Fruit fly (Drosophila melanogaster) whole organism: ENCODE measurements around the gene Fam92.

Experiments
- CG8478 ChIP-seq: fragments of >200 bp; optimal IDR thresholded peaks from 2 replicates; lab custom pipeline; 2018; ENCODE audit warnings: inconsistent platforms
- Dll ChIP-seq: fragments of >200 bp; optimal IDR thresholded peaks from 2 replicates; lab custom pipeline; 2017
- EcR ChIP-seq, 2 experiments: fragments of >200 bp; optimal IDR thresholded peaks; 2 replicates each; lab custom pipeline; 2017; ENCODE audit warnings: missing biosample characterization in 2 of 2, missing genetic modification characterization in 2 of 2, missing genetic modification reagents in 2 of 2
- pan ChIP-seq: fragments of >200 bp; optimal IDR thresholded peaks from 2 replicates; lab custom pipeline; 2017
- psq ChIP-seq: fragments of >200 bp; optimal IDR thresholded peaks from 2 replicates; lab custom pipeline; 2017
- usp ChIP-seq: fragments of >200 bp; optimal IDR thresholded peaks from 2 replicates; lab custom pipeline; 2017; ENCODE audit warnings: missing biosample characterization, missing genetic modification characterization, mixed read lengths

Fam92 gene

DNA sequence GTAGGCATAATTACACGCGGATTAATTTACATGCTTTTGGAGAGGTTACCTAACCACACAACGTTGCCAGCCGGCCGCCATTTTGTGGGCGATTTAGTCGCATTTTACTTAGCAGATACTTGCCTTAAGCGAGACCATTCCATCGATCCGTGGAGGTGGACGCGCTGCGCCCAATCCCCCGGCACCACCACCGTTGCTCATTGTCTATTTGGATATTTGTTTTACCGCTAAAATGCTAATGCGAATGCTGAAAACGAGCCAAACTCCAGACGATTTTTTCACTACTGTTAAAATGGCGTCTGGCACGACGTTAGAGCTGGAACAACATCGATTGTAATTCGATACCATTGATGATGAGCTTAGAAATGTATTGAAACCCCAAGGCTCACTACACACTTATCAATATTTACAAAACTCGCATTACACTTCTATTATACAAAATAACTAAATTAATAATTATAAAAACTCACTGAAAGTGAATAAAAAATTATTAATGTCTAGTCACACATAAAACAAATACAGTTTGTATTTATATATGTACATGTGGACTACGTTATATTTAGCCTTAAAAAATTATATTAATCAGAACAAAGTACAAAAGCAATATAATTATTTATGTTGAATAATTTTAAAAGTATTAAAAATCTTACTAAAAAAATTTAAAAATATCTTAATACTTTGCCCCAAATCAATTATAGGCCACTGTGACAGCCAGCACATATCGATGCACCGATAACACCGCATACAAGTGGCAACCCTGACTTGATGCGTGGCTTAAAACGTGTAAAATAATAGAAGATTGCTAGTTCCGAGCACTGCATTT is 9.2 kb downstream of the Fam92 start, which contains the start of gene eRF3:
Gene eRF3, plus strand, starts transcription at position 741 of the 823 bp plus-strand sequence.
- TF ChIP-seq pan, result no peak
- TF ChIP-seq CG8478, result no peak
- TF ChIP-seq psq (lab: Kevin White, UChicago), result no peak
- no peak for TF ChIP-seq usp (GFP tag; lab: Kevin White, UChicago)
- TF ChIP-seq Dll, result no peak

DNA sequence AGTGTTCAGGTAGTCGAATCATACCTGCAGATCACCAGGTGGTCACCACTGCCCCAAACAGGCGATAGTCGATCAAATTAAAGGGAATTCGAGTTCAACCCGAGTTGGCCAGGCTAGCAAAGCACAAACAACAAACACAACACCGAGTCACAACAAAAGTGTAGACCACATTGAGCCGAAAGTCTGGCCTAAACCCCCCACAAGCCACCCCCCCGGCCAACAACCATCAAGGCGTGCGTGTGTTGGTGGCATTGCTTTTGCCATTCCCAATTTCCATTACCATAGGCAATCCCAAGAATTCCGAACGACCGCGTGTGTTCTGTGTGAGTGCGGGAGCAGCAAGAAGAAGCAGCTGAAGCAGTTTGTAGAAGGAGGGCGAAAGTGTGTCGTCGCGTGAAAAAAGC is 9.8 kb downstream of the Fam92 start, which contains the start of gene SC35:
Gene SC35, minus strand, starts transcription at position 131 of the 404 bp plus-strand sequence.
- no peak for TF ChIP-seq CG8478
- no peak for TF ChIP-seq EcR (GFP tag; optimal IDR thresholded peaks at IDR 0.05; lab: Kevin White, UChicago)
- TF ChIP-seq usp (GFP tag; lab: Kevin White, UChicago), result no peak
- TF ChIP-seq Dll, result no peak
- TF ChIP-seq psq (lab: Kevin White, UChicago), result no peak

DNA sequence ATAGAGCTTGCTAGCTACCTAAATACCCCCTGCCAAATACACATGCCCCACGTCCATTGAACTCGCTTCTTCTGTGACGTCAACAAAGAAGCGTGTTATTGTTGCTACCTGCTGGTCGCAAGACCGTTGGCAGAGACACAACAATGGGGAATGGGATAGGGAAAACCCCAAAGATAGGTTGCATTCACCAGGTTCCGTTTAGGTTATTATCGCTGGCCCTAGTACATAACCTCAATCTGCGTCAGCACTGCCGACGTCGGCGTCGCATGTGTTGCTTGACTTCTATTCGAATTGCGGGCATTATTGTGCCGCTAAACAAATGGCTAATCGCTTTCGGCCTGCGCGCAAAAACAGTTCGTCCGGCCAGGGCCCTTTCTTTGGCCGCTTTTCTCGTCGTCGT is 10.7 kb downstream of the Fam92 start:
- TF ChIP-seq psq (lab: Kevin White, UChicago) (no peak), usp (GFP tag; lab: Kevin White, UChicago) (no peak), Dll (no peak), CG8478 (no peak), pan (no peak), EcR (GFP tag; optimal IDR thresholded peaks at IDR 0.05; lab: Kevin White, UChicago) (no peak)

DNA sequence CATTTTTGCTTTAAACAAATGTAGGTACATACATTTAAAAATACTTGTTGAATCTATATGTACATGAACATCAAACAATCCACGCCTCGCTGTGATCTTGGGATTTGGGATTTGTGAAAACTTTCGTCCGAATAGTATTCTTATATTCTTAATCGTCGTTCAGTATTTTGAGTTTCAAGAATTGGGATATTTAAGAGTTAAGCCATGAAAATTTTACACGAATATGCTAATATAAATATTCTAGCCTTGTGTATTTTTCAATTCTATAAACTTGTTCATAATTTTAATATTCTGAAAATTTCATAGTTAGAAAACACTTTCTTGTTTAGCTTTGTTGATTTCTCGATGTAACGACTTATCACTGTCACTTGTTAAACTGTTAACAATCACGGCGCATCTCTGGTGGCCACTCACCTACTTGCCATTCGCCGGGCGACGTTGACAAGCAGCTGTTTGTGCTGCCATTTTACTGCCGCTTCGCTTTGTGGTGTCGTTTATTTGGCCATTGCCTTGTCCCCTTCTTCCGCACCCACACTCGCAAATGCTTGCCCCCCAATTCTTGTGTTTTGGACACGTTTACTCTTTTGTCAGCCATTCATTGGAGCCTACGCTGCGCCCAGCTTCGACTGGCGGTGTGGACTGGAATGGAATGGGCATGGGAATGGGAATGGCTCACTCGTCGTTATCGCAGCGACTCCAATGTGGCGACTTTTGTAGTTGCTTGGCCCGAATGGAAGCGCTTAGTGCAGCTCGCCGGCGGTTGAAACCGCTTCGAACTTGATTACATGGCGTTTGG is 11.5 kb downstream of the Fam92 start:
- no peak for TF ChIP-seq psq (lab: Kevin White, UChicago)
- TF ChIP-seq pan, result no peak
- no peak for TF ChIP-seq CG8478
- no peak for TF ChIP-seq EcR (GFP tag; optimal IDR thresholded peaks at IDR 0.05; lab: Kevin White, UChicago)
- no peak for TF ChIP-seq usp (GFP tag; lab: Kevin White, UChicago)
- no peak for TF ChIP-seq Dll

DNA sequence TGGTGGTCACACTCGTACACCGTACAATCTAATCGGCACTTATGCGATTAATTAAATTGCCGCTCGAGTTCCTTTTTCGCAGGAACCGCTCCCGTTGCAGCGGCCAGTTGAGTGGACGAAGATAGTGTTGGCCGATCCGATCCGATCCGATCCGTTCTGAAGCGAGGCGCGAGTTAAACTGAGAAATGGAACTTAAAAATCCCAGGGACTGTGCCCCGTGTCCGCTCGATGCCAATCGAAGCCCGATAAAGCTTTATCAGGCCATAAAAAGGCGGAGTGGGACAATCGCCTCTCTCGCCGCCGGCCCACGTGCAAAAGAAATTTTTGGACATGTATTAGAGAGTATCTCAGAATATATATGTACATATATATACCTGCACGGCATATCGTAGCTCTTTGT is 21.0 kb downstream of the Fam92 start, which contains the start of gene Oatp33Ea:
Gene Oatp33Ea, minus strand, starts transcription at position 182 of the 400 bp plus-strand sequence.
- TF ChIP-seq pan, result no peak
- TF ChIP-seq CG8478, result no peak
- TF ChIP-seq usp (GFP tag; lab: Kevin White, UChicago), result no peak
- no peak for TF ChIP-seq EcR (GFP tag; optimal IDR thresholded peaks at IDR 0.05; lab: Kevin White, UChicago)
- no peak for TF ChIP-seq psq (lab: Kevin White, UChicago)
- no peak for TF ChIP-seq Dll

DNA sequence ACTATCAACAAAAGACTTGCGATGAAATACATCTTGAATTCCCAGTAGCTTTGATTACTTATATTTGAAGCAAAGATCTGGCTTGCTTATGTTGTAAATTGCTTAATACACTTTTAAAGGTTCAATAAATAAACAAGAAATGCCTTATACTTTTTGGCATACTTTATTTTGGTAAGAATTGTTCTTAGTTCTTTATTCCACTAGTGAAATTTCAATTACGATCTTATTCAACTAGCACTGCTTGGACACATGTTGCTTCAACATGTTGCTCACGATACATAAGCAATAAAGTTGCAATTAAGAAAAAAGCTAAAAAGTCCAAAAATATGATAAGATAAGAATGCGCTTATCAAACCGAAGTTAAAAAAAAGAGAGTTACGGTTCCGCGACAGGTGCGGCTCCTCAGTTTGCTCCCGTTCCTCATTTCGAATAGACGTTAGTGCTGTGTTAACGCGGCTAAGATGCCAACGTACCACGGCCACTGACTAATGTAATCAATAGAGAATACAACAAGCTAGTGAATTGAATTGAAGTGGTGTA is 23.4 kb downstream of the Fam92 start, which contains the start of the genes CG5421 and Oatp33Eb:
Gene CG5421, minus strand, starts transcription at position 51 of the 540 bp plus-strand sequence.
Gene Oatp33Eb, plus strand, starts transcription at position 403 of the 540 bp plus-strand sequence.
- TF ChIP-seq psq (lab: Kevin White, UChicago) (no peak), pan (no peak), usp (GFP tag; lab: Kevin White, UChicago) (no peak)

DNA sequence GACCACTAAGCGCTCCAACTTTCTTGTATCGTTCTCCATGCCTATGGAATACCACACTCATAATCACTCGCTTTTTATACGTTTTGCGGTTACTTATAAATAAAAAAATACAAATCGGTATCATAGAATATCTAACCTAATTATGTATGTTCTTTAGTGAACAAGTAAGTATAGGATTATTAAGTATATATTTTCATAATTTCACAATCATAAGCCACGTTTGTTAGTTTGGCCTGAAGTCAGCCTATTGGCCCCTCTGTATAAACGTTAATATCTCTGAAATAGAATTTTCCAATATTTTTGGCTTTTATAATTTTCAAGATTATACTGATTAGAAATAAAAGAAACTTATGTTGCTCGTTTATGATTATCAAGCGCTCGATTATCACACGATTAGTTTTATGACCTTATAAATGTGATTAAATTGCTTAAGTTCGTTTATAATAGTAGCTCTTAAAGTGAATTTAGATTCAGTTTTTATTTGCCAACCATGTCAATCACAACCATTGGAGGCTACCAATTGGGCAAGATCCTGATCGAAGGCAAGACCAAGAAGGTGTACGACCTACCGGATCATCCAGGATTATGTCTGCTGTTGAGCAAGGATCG is 28.6 kb downstream of the Fam92 start, which contains the start of gene CG5418:
Gene CG5418, minus strand, starts transcription at position 51 of the 609 bp plus-strand sequence.
- no peak for TF ChIP-seq Dll
- TF ChIP-seq psq (lab: Kevin White, UChicago), result no peak
- TF ChIP-seq CG8478, result no peak
- no peak for TF ChIP-seq pan
- no peak for TF ChIP-seq EcR (GFP tag; optimal IDR thresholded peaks at IDR 0.05; lab: Kevin White, UChicago)
- TF ChIP-seq usp (GFP tag; lab: Kevin White, UChicago), result no peak

DNA sequence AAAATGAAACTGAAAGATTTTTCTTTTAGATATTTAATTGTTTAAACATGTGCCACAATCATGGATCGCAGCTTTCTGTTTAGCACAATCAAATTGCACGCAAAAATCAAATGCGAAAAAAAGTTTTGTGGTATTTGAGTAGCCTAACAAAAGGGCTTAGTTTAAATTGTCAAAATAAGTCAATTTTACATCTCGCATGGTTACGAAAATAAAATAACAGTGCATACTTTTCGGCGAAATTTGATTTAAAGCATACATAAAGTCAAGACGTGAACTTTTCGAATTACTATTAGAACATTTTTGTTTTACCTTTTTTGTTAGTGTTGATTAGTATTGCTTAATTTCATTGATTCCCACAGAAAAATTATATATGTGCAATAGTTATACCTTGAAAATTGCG is 30.3 kb downstream of the Fam92 start:
- TF ChIP-seq pan, result no peak
- TF ChIP-seq Dll, result no peak
- TF ChIP-seq usp (GFP tag; lab: Kevin White, UChicago), result no peak
- no peak for TF ChIP-seq psq (lab: Kevin White, UChicago)
- no peak for TF ChIP-seq EcR (GFP tag; optimal IDR thresholded peaks at IDR 0.05; lab: Kevin White, UChicago)

DNA sequence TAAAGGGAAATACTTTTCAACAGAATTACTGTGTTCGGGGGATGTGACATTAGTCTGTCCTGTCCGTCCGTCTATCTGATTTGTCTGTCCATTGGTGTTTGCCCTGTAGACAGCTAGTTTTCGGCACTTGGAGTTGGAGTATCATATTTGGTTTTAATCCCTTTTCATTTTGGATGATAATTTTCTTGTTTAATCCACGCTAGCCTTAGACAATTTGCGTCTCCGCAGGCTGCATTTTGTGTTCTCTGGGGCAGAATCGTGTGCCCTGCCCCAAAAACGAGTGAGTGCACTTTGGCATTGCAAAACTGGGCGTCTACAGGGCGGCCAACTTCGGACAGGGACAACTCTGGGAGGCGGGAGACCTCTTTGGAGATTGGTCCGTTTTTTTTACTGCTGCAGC is 31.0 kb downstream of the Fam92 start:
- TF ChIP-seq pan (no peak), Dll (no peak), EcR (GFP tag; optimal IDR thresholded peaks at IDR 0.05; lab: Kevin White, UChicago) (no peak), usp (GFP tag; lab: Kevin White, UChicago) (no peak), psq (lab: Kevin White, UChicago) (no peak), CG8478 (no peak)

DNA sequence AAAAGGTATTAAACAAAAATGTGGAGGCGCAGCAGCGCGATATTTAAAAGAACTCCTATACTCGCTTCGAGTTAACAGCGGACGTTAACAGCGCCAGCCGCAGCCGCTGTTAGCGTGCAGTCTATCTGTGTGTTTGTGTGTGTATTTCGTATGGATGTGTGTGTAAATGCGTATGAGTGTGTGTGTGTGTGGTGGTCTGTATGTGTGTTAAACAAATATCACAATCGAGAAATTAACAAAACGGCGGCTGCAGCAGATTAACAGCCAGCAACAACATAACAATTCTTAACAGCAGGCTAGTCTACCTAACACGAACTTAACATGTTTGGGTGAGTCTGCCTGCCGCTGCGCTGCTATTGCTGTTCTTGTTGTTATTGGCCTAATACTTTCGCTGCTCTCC is 32.5 kb downstream of the Fam92 start:
- TF ChIP-seq CG8478, result no peak
- TF ChIP-seq EcR (GFP tag; optimal IDR thresholded peaks at IDR 0.05; lab: Kevin White, UChicago), result no peak
- TF ChIP-seq Dll, result no peak
- TF ChIP-seq psq (lab: Kevin White, UChicago), result no peak
- no peak for TF ChIP-seq pan
- no peak for TF ChIP-seq usp (GFP tag; lab: Kevin White, UChicago)

DNA sequence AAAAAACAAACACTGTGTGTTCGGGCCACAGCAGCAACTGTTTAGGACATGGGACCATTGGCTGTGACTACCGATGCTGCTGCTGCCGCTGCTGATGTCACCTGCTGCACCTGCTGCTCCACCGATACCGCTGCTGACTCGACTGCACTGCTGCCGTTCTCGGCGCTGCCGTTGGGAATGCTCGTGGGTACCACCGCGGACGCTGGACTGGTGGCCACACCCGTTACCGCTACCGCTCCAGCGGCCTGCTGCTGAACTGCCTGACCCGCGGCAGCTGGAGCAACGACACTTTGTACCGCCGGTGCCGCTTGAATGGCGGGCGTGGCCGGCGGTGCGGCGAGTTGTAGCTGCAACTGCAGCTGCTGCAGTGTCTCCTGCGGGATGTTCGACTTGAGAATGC is 33.0 kb downstream of the Fam92 start:
- no peak for TF ChIP-seq Dll
- TF ChIP-seq usp (GFP tag; lab: Kevin White, UChicago), result no peak
- no peak for TF ChIP-seq pan
- no peak for TF ChIP-seq CG8478
- TF ChIP-seq EcR (GFP tag; optimal IDR thresholded peaks at IDR 0.05; lab: Kevin White, UChicago), result no peak
- TF ChIP-seq psq (lab: Kevin White, UChicago), result no peak
